Worm (Caenorhabditis elegans): ENCODE measurements around the gene lgc-37.

- TF ChIP-seq sox-4 (tag; optimal IDR thresholded peaks at IDR 0.05) (no peak), ets-4 (tag; optimal IDR thresholded peaks at IDR 0.05) (no peak), sox-2 (GFP tag; IDR thresholded peaks at IDR 0.05) (no peak), pqm-1 (tag; optimal IDR thresholded peaks at IDR 0.05) (no peak), ceh-9 (tag; optimal IDR thresholded peaks at IDR 0.05) (no peak), ceh-2 (tag; optimal IDR thresholded peaks at IDR 0.05) (no peak), ama-1 (optimal IDR thresholded peaks at IDR 0.05) (no peak), hlh-30 (tag; optimal IDR thresholded peaks at IDR 0.05; ENCODE audit: insufficient read depth) (no peak), npax-4 (tag; optimal IDR thresholded peaks at IDR 0.05) (no peak)
Observed at ce11 chrIII:12773753-12774152, 11.2 kb upstream of the lgc-37 start.
